Fruit fly (Drosophila melanogaster) whole organism, embryonic: Measurements from ENCODE around the gene CG4914.

Experiments used
- Antp ChIP-seq: fragments of 200-800 bp; sonication (Bioruptor generic); optimal IDR thresholded peaks from 3 replicates; lab custom pipeline; 2016; ENCODE audit warnings: missing biosample characterization, missing genetic modification characterization
- BEAF-32 ChIP-seq: fragments of 200-800 bp; sonication (Bioruptor generic); optimal IDR thresholded peaks from 3 replicates; lab custom pipeline; 2017; ENCODE audit warnings: missing biosample characterization, missing genetic modification characterization, mild to moderate bottlenecking, moderate library complexity, missing genetic modification reagents
- CG10431 ChIP-seq: fragments of 200-800 bp; sonication (Bioruptor generic); optimal IDR thresholded peaks from 3 replicates; lab custom pipeline; 2018; ENCODE audit warnings: missing biosample characterization, mild to moderate bottlenecking, missing genetic modification characterization
- CG10654 ChIP-seq: fragments of 200-800 bp; sonication (Bioruptor generic); optimal IDR thresholded peaks from 2 replicates; lab custom pipeline; 2016; ENCODE audit warnings: missing biosample characterization, missing genetic modification characterization
- CG10959 ChIP-seq: fragments of 200-800 bp; sonication (Bioruptor generic); IDR thresholded peaks from 2 replicates; pipeline ENCODE4 v1.3.6; 2022; ENCODE audit warnings: missing biosample characterization, missing genetic modification characterization
- CG11247 ChIP-seq: fragments of 200-800 bp; sonication (Bioruptor generic); IDR thresholded peaks from 2 replicates; pipeline ENCODE4 v1.3.6; 2022; ENCODE audit warnings: missing biosample characterization, missing genetic modification characterization
- CG11560 ChIP-seq: fragments of 200-800 bp; sonication (Bioruptor generic); IDR thresholded peaks from 3 replicates; pipeline ENCODE4 v1.3.6; 2022; ENCODE audit warnings: missing biosample characterization, missing genetic modification characterization
- CG11695 ChIP-seq: fragments of 200-800 bp; sonication (Bioruptor generic); IDR thresholded peaks from 3 replicates; pipeline ENCODE4 v1.3.6; 2022; ENCODE audit warnings: missing biosample characterization, missing genetic modification characterization
- CG12071 ChIP-seq: fragments of 200-800 bp; sonication (Bioruptor generic); optimal IDR thresholded peaks from 3 replicates; lab custom pipeline; 2018; ENCODE audit warnings: missing biosample characterization, mild to moderate bottlenecking, missing genetic modification characterization
- CG13123 ChIP-seq: fragments of 200-800 bp; sonication (Bioruptor generic); optimal IDR thresholded peaks from 2 replicates; lab custom pipeline; 2016; ENCODE audit warnings: missing biosample characterization, missing genetic modification characterization
- CG13424 ChIP-seq: fragments of 200-800 bp; sonication (Bioruptor generic); optimal IDR thresholded peaks from 2 replicates; lab custom pipeline; 2019; ENCODE audit warnings: missing biosample characterization, mild to moderate bottlenecking, missing genetic modification characterization, moderate library complexity
- CG15601 ChIP-seq: fragments of 200-800 bp; sonication (Bioruptor generic); optimal IDR thresholded peaks from 3 replicates; lab custom pipeline; 2019; ENCODE audit warnings: missing biosample characterization, mild to moderate bottlenecking, missing genetic modification characterization, moderate library complexity
- CG1603 ChIP-seq: fragments of 200-800 bp; sonication (Bioruptor generic); optimal IDR thresholded peaks from 2 replicates; lab custom pipeline; 2019; ENCODE audit warnings: missing biosample characterization, mild to moderate bottlenecking, missing genetic modification characterization, moderate library complexity
- CG17359 ChIP-seq: fragments of 200-800 bp; sonication (Bioruptor generic); optimal IDR thresholded peaks from 3 replicates; lab custom pipeline; 2018; ENCODE audit warnings: missing biosample characterization, mild to moderate bottlenecking, missing genetic modification characterization, moderate library complexity
- CG17385 ChIP-seq: fragments of 200-800 bp; sonication (Bioruptor generic); optimal IDR thresholded peaks from 3 replicates; lab custom pipeline; 2018; ENCODE audit warnings: missing biosample characterization, mild to moderate bottlenecking, missing genetic modification characterization
- CG17612 ChIP-seq: fragments of 200-800 bp; sonication (Bioruptor generic); IDR thresholded peaks from 2 replicates; pipeline ENCODE4 v1.3.6; 2022; ENCODE audit warnings: missing biosample characterization, missing genetic modification characterization
- CG2199 ChIP-seq: fragments of 200-800 bp; sonication (Bioruptor generic); IDR thresholded peaks from 3 replicates; pipeline ENCODE4 v1.3.6; 2022; ENCODE audit warnings: missing biosample characterization, missing genetic modification characterization
- CG2889 ChIP-seq: fragments of 200-800 bp; sonication (Bioruptor generic); IDR thresholded peaks from 3 replicates; pipeline ENCODE4 v1.3.6; 2022; ENCODE audit warnings: missing biosample characterization, missing genetic modification characterization
- CG30020 ChIP-seq: fragments of 200-800 bp; optimal IDR thresholded peaks from 2 replicates; lab custom pipeline; 2019; ENCODE audit warnings: missing biosample characterization, mild to moderate bottlenecking, missing genetic modification characterization, moderate library complexity
- CG33213 ChIP-seq: fragments of 200-800 bp; sonication (Bioruptor generic); optimal IDR thresholded peaks from 3 replicates; lab custom pipeline; 2016; ENCODE audit warnings: missing biosample characterization, missing genetic modification characterization
- CG3407 ChIP-seq: fragments of 200-800 bp; sonication (Bioruptor generic); optimal IDR thresholded peaks from 2 replicates; lab custom pipeline; 2018; ENCODE audit warnings: missing biosample characterization, mild to moderate bottlenecking, missing genetic modification characterization
- CG3726 ChIP-seq: fragments of 200-800 bp; sonication (Bioruptor generic); IDR thresholded peaks from 3 replicates; pipeline ENCODE4, ENCODE4 v1.3.6; 2022; ENCODE audit warnings: missing biosample characterization, missing genetic modification characterization
- CG43689 ChIP-seq: fragments of 200-800 bp; sonication (Bioruptor generic); IDR thresholded peaks from 2 replicates; pipeline ENCODE4 v1.3.6; 2022; ENCODE audit warnings: missing biosample characterization, missing genetic modification characterization
- CG4730 ChIP-seq: fragments of 200-800 bp; sonication (Bioruptor generic); IDR thresholded peaks from 2 replicates; pipeline ENCODE4 v1.3.6; 2022; ENCODE audit warnings: missing biosample characterization, missing genetic modification characterization
- CG5180 ChIP-seq: fragments of 200-800 bp; sonication (Bioruptor generic); optimal IDR thresholded peaks from 3 replicates; lab custom pipeline; 2017; ENCODE audit warnings: missing biosample characterization, missing genetic modification characterization, mild to moderate bottlenecking, moderate library complexity, missing genetic modification reagents
- CG5245 ChIP-seq: fragments of 200-800 bp; sonication (Bioruptor generic); optimal IDR thresholded peaks from 3 replicates; lab custom pipeline; 2016; ENCODE audit warnings: missing biosample characterization, missing genetic modification characterization
- CHES-1-like ChIP-seq: fragments of 200-800 bp; sonication (Bioruptor generic); optimal IDR thresholded peaks from 2 replicates; lab custom pipeline; 2016; ENCODE audit warnings: missing biosample characterization, missing genetic modification characterization
- Doc3 ChIP-seq: fragments of 200-800 bp; sonication (Bioruptor generic); IDR thresholded peaks from 3 replicates; pipeline ENCODE4 v1.3.6; 2022; ENCODE audit warnings: missing biosample characterization, missing genetic modification characterization; ENCODE audit not compliant: partially characterized antibody
- Drgx ChIP-seq: fragments of 200-800 bp; sonication (Bioruptor generic); IDR thresholded peaks from 2 replicates; pipeline ENCODE4 v1.3.6; 2022; ENCODE audit warnings: missing biosample characterization, missing genetic modification characterization
- HLH3B ChIP-seq: fragments of 200-800 bp; sonication (Bioruptor generic); IDR thresholded peaks from 2 replicates; pipeline ENCODE4 v1.3.6; 2022; ENCODE audit warnings: missing biosample characterization, missing genetic modification characterization
- Med ChIP-seq: fragments of 200-800 bp; sonication (Bioruptor generic); peaks from one replicate; lab custom pipeline; 2016; ENCODE audit warnings: missing biosample characterization, missing genetic modification characterization, mild to moderate bottlenecking, inconsistent platforms, moderate library complexity
- Taf1 ChIP-seq: fragments of 200-800 bp; sonication (Bioruptor generic); IDR thresholded peaks from 2 replicates; pipeline ENCODE4 v1.3.6; 2022; ENCODE audit warnings: missing biosample characterization, missing genetic modification characterization
- abd-A ChIP-seq: fragments of 200-800 bp; sonication (Bioruptor generic); optimal IDR thresholded peaks from 3 replicates; lab custom pipeline; 2019; ENCODE audit warnings: missing biosample characterization, mild to moderate bottlenecking, missing genetic modification characterization, moderate library complexity
- cad ChIP-seq: fragments of >200 bp; optimal IDR thresholded peaks from 2 replicates; lab custom pipeline; 2017; ENCODE audit warnings: missing biosample characterization, missing genetic modification characterization
- corto ChIP-seq: fragments of 200-800 bp; sonication (Bioruptor generic); optimal IDR thresholded peaks from 2 replicates; lab custom pipeline; 2016; ENCODE audit warnings: missing biosample characterization, mild to moderate bottlenecking, missing genetic modification characterization, moderate library complexity
- gfzf ChIP-seq: fragments of 200-800 bp; sonication (Bioruptor generic); optimal IDR thresholded peaks from 2 replicates; lab custom pipeline; 2016; ENCODE audit warnings: missing biosample characterization, mild to moderate bottlenecking, missing genetic modification characterization, moderate library complexity
- her ChIP-seq: fragments of 200-800 bp; sonication (Bioruptor generic); optimal IDR thresholded peaks from 2 replicates; lab custom pipeline; 2016; ENCODE audit warnings: missing biosample characterization, missing genetic modification characterization
- hkb ChIP-seq, 2 experiments: fragments of 200-800 bp in 1 of 2; fragments of >200 bp in 1 of 2; sonication (Bioruptor generic) in 1 of 2; IDR thresholded peaks in 1 of 2; optimal IDR thresholded peaks in 1 of 2; 2 replicates each; pipeline versions ENCODE4 v1.3.6 to Lab custom; 2017 to 2022; ENCODE audit warnings: missing biosample characterization in 1 of 2, missing genetic modification characterization in 1 of 2
- lab ChIP-seq: fragments of 200-800 bp; sonication (Bioruptor generic); optimal IDR thresholded peaks from 3 replicates; lab custom pipeline; 2017; ENCODE audit warnings: missing biosample characterization, missing genetic modification characterization, mild to moderate bottlenecking, moderate library complexity, missing genetic modification reagents
- nerfin-2 ChIP-seq: fragments of 200-800 bp; sonication (Bioruptor generic); IDR thresholded peaks from 2 replicates; pipeline ENCODE4 v1.3.6; 2022; ENCODE audit warnings: missing biosample characterization, missing genetic modification characterization; ENCODE audit not compliant: partially characterized antibody
- oc ChIP-seq: fragments of 200-800 bp; sonication (Bioruptor generic); optimal IDR thresholded peaks from 2 replicates; lab custom pipeline; 2018; ENCODE audit warnings: missing biosample characterization, mild to moderate bottlenecking, missing genetic modification characterization, moderate library complexity
- pita ChIP-seq: fragments of 200-800 bp; sonication (Bioruptor generic); optimal IDR thresholded peaks from 2 replicates; lab custom pipeline; 2017; ENCODE audit warnings: missing biosample characterization, mild to moderate bottlenecking, missing genetic modification characterization
- repo ChIP-seq: fragments of 200-800 bp; sonication (Bioruptor generic); optimal IDR thresholded peaks from 2 replicates; lab custom pipeline; 2016; ENCODE audit warnings: missing biosample characterization, missing genetic modification characterization
- scrt ChIP-seq: fragments of 200-800 bp; sonication (Bioruptor generic); optimal IDR thresholded peaks from 2 replicates; lab custom pipeline; 2018; ENCODE audit warnings: missing biosample characterization, mild to moderate bottlenecking, missing genetic modification characterization, moderate library complexity
- sim ChIP-seq: fragments of 200-800 bp; sonication (Bioruptor generic); IDR thresholded peaks from 2 replicates; pipeline ENCODE4 v1.3.6; 2022; ENCODE audit warnings: missing biosample characterization, missing genetic modification characterization
- sob ChIP-seq: fragments of 200-800 bp; sonication (Bioruptor generic); IDR thresholded peaks from 2 replicates; pipeline ENCODE4 v1.3.6; 2022; ENCODE audit warnings: missing biosample characterization, missing genetic modification characterization
- unpg ChIP-seq: fragments of 200-800 bp; sonication (Bioruptor generic); optimal IDR thresholded peaks from 3 replicates; lab custom pipeline; 2018; ENCODE audit warnings: missing biosample characterization, mild to moderate bottlenecking, missing genetic modification characterization, moderate library complexity
- vfl ChIP-seq: fragments of 200-800 bp; sonication (Bioruptor generic); optimal IDR thresholded peaks from 2 replicates; lab custom pipeline; 2016; ENCODE audit warnings: missing biosample characterization, missing genetic modification characterization
- vnd ChIP-seq: fragments of 200-800 bp; sonication (Bioruptor generic); IDR thresholded peaks from 3 replicates; pipeline ENCODE4 v1.3.6; 2022; ENCODE audit warnings: missing biosample characterization, missing genetic modification characterization; ENCODE audit not compliant: partially characterized antibody
- zen2 ChIP-seq: fragments of 200-800 bp; sonication (Bioruptor generic); IDR thresholded peaks from 3 replicates; pipeline ENCODE4 v1.3.6; 2022; ENCODE audit warnings: missing biosample characterization, missing genetic modification characterization; ENCODE audit not compliant: partially characterized antibody

Gene CG4914

DNA sequence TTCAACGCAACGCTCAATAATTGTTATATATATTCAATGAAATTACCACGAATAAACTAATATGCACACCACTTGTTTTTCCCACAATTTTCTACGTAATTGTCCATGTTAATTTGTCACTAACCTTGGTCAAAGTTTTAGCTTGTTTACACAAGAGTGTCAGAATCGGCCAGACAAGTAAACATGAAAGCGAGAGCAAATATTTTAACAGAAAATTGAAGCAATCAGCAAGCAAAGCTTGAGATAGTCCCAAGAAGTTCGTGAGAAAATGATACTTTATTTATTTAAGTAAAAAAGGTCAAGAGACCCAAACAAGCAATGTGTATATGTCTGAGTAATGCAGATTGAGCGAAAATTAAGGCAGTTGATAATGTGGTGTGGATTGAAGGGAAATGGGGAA, 30.1 kb upstream of the CG4914 start (continued):
- TF ChIP-seq CG33213 (GFP tag; lab: Kevin White, UChicago) = peak; percentile 55
- TF ChIP-seq zen2 (GFP tag; lab: Robert Waterston, UW) = no peak
- no peak for TF ChIP-seq abd-A (tag; lab: Kevin White, UChicago)
- TF ChIP-seq CG12071 (GFP tag; lab: Kevin White, UChicago) = peak; percentile 76
- no peak for TF ChIP-seq corto (GFP tag; lab: Kevin White, UChicago)
- TF ChIP-seq CG10654 = peak; percentile 37
- no peak for TF ChIP-seq CG5245 (GFP tag; lab: Kevin White, UChicago)
- TF ChIP-seq CG11247 (GFP tag; lab: Robert Waterston, UW) = peak; percentile 69
- peak; percentile 5 for TF ChIP-seq vfl (GFP tag; lab: Kevin White, UChicago)
- TF ChIP-seq CG13123 (GFP tag; lab: Kevin White, UChicago) = peak; percentile 56
- TF ChIP-seq CG15601 (tag; lab: Kevin White, UChicago) = peak; percentile 22
- peak; percentile 10 for TF ChIP-seq CG3407 (GFP tag; lab: Kevin White, UChicago)
- TF ChIP-seq CG3726 (GFP tag; lab: Robert Waterston, UW) = no peak
- no peak for TF ChIP-seq repo (GFP tag; lab: Kevin White, UChicago)
- no peak for TF ChIP-seq Drgx (GFP tag; lab: Robert Waterston, UW)
- 0 out of 2 replicates have a peak, but pooled peaks have one; percentile 6 for TF ChIP-seq CG4730
- no peak for TF ChIP-seq CG11560 (tag; lab: Robert Waterston, UW)
- peak; percentile 62 for TF ChIP-seq CHES-1-like (GFP tag; lab: Kevin White, UChicago)
- no peak; the same call in 1 of the 2 replicates for TF ChIP-seq sob (GFP tag; lab: Robert Waterston, UW)
- TF ChIP-seq Med = no peak
- TF ChIP-seq CG30020 (tag; lab: Kevin White, UChicago) = no peak
- TF ChIP-seq CG10959 (GFP tag; lab: Robert Waterston, UW) = no peak
- TF ChIP-seq CG1603 (tag; lab: Kevin White, UChicago) = peak; percentile 27
- no peak for TF ChIP-seq cad
- TF ChIP-seq sim (GFP tag; lab: Robert Waterston, UW) = no peak
- no peak for TF ChIP-seq Doc3 (GFP tag; lab: Robert Waterston, UW)
- TF ChIP-seq CG10431 = no peak
- TF ChIP-seq scrt (GFP tag; lab: Kevin White, UChicago) = peak; percentile 32
- TF ChIP-seq BEAF-32 (GFP tag; lab: Kevin White, UChicago) = no peak
- no peak for TF ChIP-seq CG5180
- TF ChIP-seq pita (GFP tag; lab: Kevin White, UChicago) = no peak
- TF ChIP-seq CG17612 (GFP tag; lab: Robert Waterston, UW) = no peak
- peak; percentile 4 for TF ChIP-seq oc (tag; lab: Kevin White, UChicago)
- TF ChIP-seq vnd = no peak
- TF ChIP-seq CG13424 (tag; lab: Kevin White, UChicago) = peak; percentile 6
- TF ChIP-seq CG17359 (tag; lab: Kevin White, UChicago) = peak; percentile 64
- TF ChIP-seq CG43689 (GFP tag; lab: Robert Waterston, UW) = 0 out of 2 replicates have a peak, but pooled peaks have one; percentile 10
- TF ChIP-seq HLH3B = peak; percentile 36; the same call in 1 of the 2 replicates
- TF ChIP-seq nerfin-2 = no peak
- no peak for TF ChIP-seq CG2889 (GFP tag; lab: Robert Waterston, UW)
- TF ChIP-seq her (GFP tag; lab: Kevin White, UChicago) = peak; percentile 32
- peak; percentile 83 for TF ChIP-seq lab (GFP tag; lab: Kevin White, UChicago)
- peak; percentile 15 for TF ChIP-seq Antp (GFP tag; lab: Kevin White, UChicago)
- no peak for TF ChIP-seq Taf1
- TF ChIP-seq CG17385 (GFP tag; lab: Kevin White, UChicago) = peak; percentile 19
- TF ChIP-seq gfzf = no peak
- peak; percentile 33 for TF ChIP-seq unpg (GFP tag; lab: Kevin White, UChicago)
- no peak for TF ChIP-seq hkb (optimal IDR thresholded peaks at IDR 0.05; lab: Kevin White, UChicago)
- TF ChIP-seq hkb (GFP tag; IDR thresholded peaks at IDR 0.05; lab: Robert Waterston, UW) = peak; percentile 68
- TF ChIP-seq CG2199 = no peak
- peak; percentile 65; the same call in 1 of the 3 replicates for TF ChIP-seq CG11695
